Fruit fly (Drosophila melanogaster) whole organism, embryonic: Measurements from ENCODE around the gene tmod.

Experiments used
- Abd-B ChIP-seq: fragments of 200-800 bp; sonication (Bioruptor generic); optimal IDR thresholded peaks from 2 replicates; lab custom pipeline; 2018; ENCODE audit warnings: missing biosample characterization, mild to moderate bottlenecking, missing genetic modification characterization, moderate library complexity
- Adf1 ChIP-seq: fragments of 200-800 bp; sonication (Bioruptor generic); IDR thresholded peaks from 2 replicates; pipeline ENCODE4 v1.3.6; 2022; ENCODE audit warnings: missing biosample characterization, missing genetic modification characterization
- Awh ChIP-seq: fragments of 200-800 bp; sonication (Bioruptor generic); IDR thresholded peaks from 2 replicates; pipeline ENCODE4, ENCODE4 v1.3.6; 2022; ENCODE audit warnings: missing biosample characterization, missing genetic modification characterization
- B-H2 ChIP-seq: fragments of 200-800 bp; sonication (Bioruptor generic); optimal IDR thresholded peaks from 2 replicates; lab custom pipeline; 2018; ENCODE audit warnings: missing biosample characterization, mild to moderate bottlenecking, missing genetic modification characterization
- CG1024 ChIP-seq: fragments of 200-800 bp; sonication (Bioruptor generic); IDR thresholded peaks from 2 replicates; pipeline ENCODE4 v1.3.6; 2022; ENCODE audit warnings: missing biosample characterization, missing genetic modification characterization
- CG10979 ChIP-seq: fragments of 200-800 bp; sonication (Bioruptor generic); optimal IDR thresholded peaks from 2 replicates; lab custom pipeline; 2018; ENCODE audit warnings: missing biosample characterization, mild to moderate bottlenecking, missing genetic modification characterization, moderate library complexity
- CG11247 ChIP-seq: fragments of 200-800 bp; sonication (Bioruptor generic); IDR thresholded peaks from 2 replicates; pipeline ENCODE4 v1.3.6; 2022; ENCODE audit warnings: missing biosample characterization, missing genetic modification characterization
- CG11695 ChIP-seq: fragments of 200-800 bp; sonication (Bioruptor generic); IDR thresholded peaks from 3 replicates; pipeline ENCODE4 v1.3.6; 2022; ENCODE audit warnings: missing biosample characterization, missing genetic modification characterization
- CG12155 ChIP-seq: fragments of 200-800 bp; sonication (Bioruptor generic); optimal IDR thresholded peaks from 3 replicates; lab custom pipeline; 2016; ENCODE audit warnings: missing biosample characterization, missing genetic modification characterization
- CG13123 ChIP-seq: fragments of 200-800 bp; sonication (Bioruptor generic); optimal IDR thresholded peaks from 2 replicates; lab custom pipeline; 2016; ENCODE audit warnings: missing biosample characterization, missing genetic modification characterization
- CG14050 ChIP-seq: fragments of 200-800 bp; sonication (Bioruptor generic); IDR thresholded peaks from 3 replicates; pipeline ENCODE4 v1.3.6; 2022; ENCODE audit warnings: missing biosample characterization, missing genetic modification characterization
- CG15011 ChIP-seq: fragments of 200-800 bp; sonication (Bioruptor generic); optimal IDR thresholded peaks from 3 replicates; lab custom pipeline; 2018; ENCODE audit warnings: missing biosample characterization, mild to moderate bottlenecking, missing genetic modification characterization
- CG2116 ChIP-seq: fragments of 200-800 bp; sonication (Bioruptor generic); optimal IDR thresholded peaks from 3 replicates; lab custom pipeline; 2018; ENCODE audit warnings: missing biosample characterization, mild to moderate bottlenecking, missing genetic modification characterization
- CG2199 ChIP-seq: fragments of 200-800 bp; sonication (Bioruptor generic); IDR thresholded peaks from 3 replicates; pipeline ENCODE4 v1.3.6; 2022; ENCODE audit warnings: missing biosample characterization, missing genetic modification characterization
- CG31388 ChIP-seq: fragments of 200-800 bp; sonication (Bioruptor generic); optimal IDR thresholded peaks from 2 replicates; lab custom pipeline; 2016; ENCODE audit warnings: missing biosample characterization, missing genetic modification characterization
- CG3407 ChIP-seq: fragments of 200-800 bp; sonication (Bioruptor generic); optimal IDR thresholded peaks from 2 replicates; lab custom pipeline; 2018; ENCODE audit warnings: missing biosample characterization, mild to moderate bottlenecking, missing genetic modification characterization
- CG4328 ChIP-seq: fragments of 200-800 bp; sonication (Bioruptor generic); optimal IDR thresholded peaks from 3 replicates; lab custom pipeline; 2017; ENCODE audit warnings: missing biosample characterization, missing genetic modification reagents, missing genetic modification characterization
- CG6683 ChIP-seq: fragments of 200-800 bp; sonication (Bioruptor generic); optimal IDR thresholded peaks from 2 replicates; lab custom pipeline; 2017; ENCODE audit warnings: missing biosample characterization, mild to moderate bottlenecking, missing genetic modification characterization, missing genetic modification reagents
- CG6854 ChIP-seq: fragments of 200-800 bp; sonication (Bioruptor generic); optimal IDR thresholded peaks from 3 replicates; lab custom pipeline; 2017; ENCODE audit warnings: missing biosample characterization, mild to moderate bottlenecking, missing genetic modification characterization
- CG7745 ChIP-seq: fragments of 200-800 bp; sonication (Bioruptor generic); optimal IDR thresholded peaks from 2 replicates; lab custom pipeline; 2018; ENCODE audit warnings: missing biosample characterization, mild to moderate bottlenecking, missing genetic modification characterization, moderate library complexity
- CG8359 ChIP-seq: fragments of 200-800 bp; sonication (Bioruptor generic); optimal IDR thresholded peaks from 2 replicates; lab custom pipeline; 2017; ENCODE audit warnings: missing biosample characterization, mild to moderate bottlenecking, missing genetic modification characterization, borderline replicate concordance
- Dfd ChIP-seq, 2 experiments: fragments of >200 bp; optimal IDR thresholded peaks; 2 replicates each; lab custom pipeline; 2017; ENCODE audit warnings: missing biosample characterization in 2 of 2, missing genetic modification characterization in 2 of 2
- Eip74EF ChIP-seq, 2 experiments: fragments of 200-800 bp in 1 of 2; fragments of >200 bp in 1 of 2; sonication (Bioruptor generic) in 1 of 2; optimal IDR thresholded peaks; 2 replicates each; lab custom pipeline; 2017 to 2019; ENCODE audit warnings: missing biosample characterization in 2 of 2, missing genetic modification characterization in 2 of 2, mild to moderate bottlenecking in 1 of 2, moderate library complexity in 1 of 2
- Elba2 ChIP-seq: fragments of 200-800 bp; sonication (Bioruptor generic); optimal IDR thresholded peaks from 3 replicates; lab custom pipeline; 2016; ENCODE audit warnings: missing biosample characterization, missing genetic modification characterization
- HHEX ChIP-seq: fragments of 200-800 bp; sonication (Bioruptor generic); optimal IDR thresholded peaks from 3 replicates; lab custom pipeline; 2017; ENCODE audit warnings: missing biosample characterization, mild to moderate bottlenecking, missing genetic modification characterization, missing genetic modification reagents
- HLH4C ChIP-seq: fragments of 200-800 bp; sonication (Bioruptor generic); IDR thresholded peaks from 3 replicates; pipeline ENCODE4 v1.3.6; 2022; ENCODE audit warnings: missing biosample characterization, missing genetic modification characterization; ENCODE audit not compliant: partially characterized antibody
- Hr3 ChIP-seq: fragments of 200-800 bp; sonication (Bioruptor generic); optimal IDR thresholded peaks from 3 replicates; lab custom pipeline; 2016; ENCODE audit warnings: missing biosample characterization, missing genetic modification characterization
- Hr78 ChIP-seq, 2 experiments: fragments of 200-800 bp in 1 of 2; fragments of >200 bp in 1 of 2; sonication (Bioruptor generic) in 1 of 2; optimal IDR thresholded peaks; 2 replicates each; lab custom pipeline; 2017 to 2019; ENCODE audit warnings: missing biosample characterization in 2 of 2, missing genetic modification characterization in 2 of 2, mild to moderate bottlenecking in 1 of 2, moderate library complexity in 1 of 2
- MBD-R2 ChIP-seq: fragments of 200-800 bp; sonication (Bioruptor generic); IDR thresholded peaks from 2 replicates; pipeline ENCODE4 v1.3.6; 2022; ENCODE audit warnings: missing biosample characterization, missing genetic modification characterization
- Max ChIP-seq: fragments of 200-800 bp; sonication (Bioruptor generic); optimal IDR thresholded peaks from 2 replicates; lab custom pipeline; 2016; ENCODE audit warnings: missing biosample characterization, mild to moderate bottlenecking, missing genetic modification characterization
- Sox102F ChIP-seq: fragments of 200-800 bp; sonication (Bioruptor generic); optimal IDR thresholded peaks from 2 replicates; lab custom pipeline; 2018; ENCODE audit warnings: missing biosample characterization, mild to moderate bottlenecking, missing genetic modification characterization, moderate library complexity
- Xrp1 ChIP-seq: fragments of 200-800 bp; sonication (Bioruptor generic); IDR thresholded peaks from 2 replicates; pipeline ENCODE4 v1.3.6; 2022; ENCODE audit warnings: missing biosample characterization, missing genetic modification characterization
- chn ChIP-seq: fragments of 200-800 bp; sonication (Bioruptor generic); optimal IDR thresholded peaks from 2 replicates; lab custom pipeline; 2016; ENCODE audit warnings: missing biosample characterization, missing genetic modification characterization
- dmrt11E ChIP-seq: fragments of 200-800 bp; sonication (Bioruptor generic); optimal IDR thresholded peaks from 3 replicates; lab custom pipeline; 2018; ENCODE audit warnings: missing biosample characterization, mild to moderate bottlenecking, missing genetic modification characterization, moderate library complexity
- en ChIP-seq: fragments of 200-800 bp; sonication (Bioruptor generic); optimal IDR thresholded peaks from 2 replicates; lab custom pipeline; 2016; ENCODE audit warnings: missing biosample characterization, missing genetic modification characterization
- ewg ChIP-seq: fragments of 200-800 bp; sonication (Bioruptor generic); optimal IDR thresholded peaks from 3 replicates; lab custom pipeline; 2017; ENCODE audit warnings: mild to moderate bottlenecking, missing biosample characterization, missing genetic modification reagents, missing genetic modification characterization
- fu2 ChIP-seq: fragments of 200-800 bp; sonication (Bioruptor generic); optimal IDR thresholded peaks from 2 replicates; lab custom pipeline; 2016; ENCODE audit warnings: missing biosample characterization, missing genetic modification characterization
- gt ChIP-seq: fragments of 200-800 bp; sonication (Bioruptor generic); IDR thresholded peaks from 2 replicates; pipeline ENCODE4 v1.3.6; 2022; ENCODE audit warnings: missing biosample characterization, missing genetic modification characterization
- h ChIP-seq: fragments of >200 bp; optimal IDR thresholded peaks from 2 replicates; lab custom pipeline; 2017
- hbn ChIP-seq: fragments of 200-800 bp; sonication (Bioruptor generic); IDR thresholded peaks from 2 replicates; pipeline ENCODE4 v1.3.6; 2022; ENCODE audit warnings: missing biosample characterization, missing genetic modification characterization; ENCODE audit not compliant: partially characterized antibody
- pita ChIP-seq: fragments of 200-800 bp; sonication (Bioruptor generic); optimal IDR thresholded peaks from 2 replicates; lab custom pipeline; 2017; ENCODE audit warnings: missing biosample characterization, mild to moderate bottlenecking, missing genetic modification characterization
- pnt ChIP-seq: fragments of 200-800 bp; sonication (Bioruptor generic); optimal IDR thresholded peaks from 3 replicates; lab custom pipeline; 2016; ENCODE audit warnings: missing biosample characterization, missing genetic modification characterization
- rib ChIP-seq: fragments of 200-800 bp; sonication (Bioruptor generic); IDR thresholded peaks from 2 replicates; pipeline ENCODE4 v1.3.6; 2022; ENCODE audit warnings: missing biosample characterization, missing genetic modification characterization
- salm ChIP-seq: fragments of 200-800 bp; sonication (Bioruptor generic); optimal IDR thresholded peaks from 2 replicates; lab custom pipeline; 2018; ENCODE audit warnings: missing biosample characterization, mild to moderate bottlenecking, missing genetic modification characterization
- sim ChIP-seq: fragments of 200-800 bp; sonication (Bioruptor generic); IDR thresholded peaks from 2 replicates; pipeline ENCODE4 v1.3.6; 2022; ENCODE audit warnings: missing biosample characterization, missing genetic modification characterization
- slbo ChIP-seq: fragments of 200-800 bp; sonication (Bioruptor generic); IDR thresholded peaks from 2 replicates; pipeline ENCODE4 v1.3.6; 2022; ENCODE audit warnings: missing biosample characterization, missing genetic modification characterization
- sob ChIP-seq: fragments of 200-800 bp; sonication (Bioruptor generic); IDR thresholded peaks from 2 replicates; pipeline ENCODE4 v1.3.6; 2022; ENCODE audit warnings: missing biosample characterization, missing genetic modification characterization
- tup ChIP-seq: fragments of 200-800 bp; sonication (Bioruptor generic); optimal IDR thresholded peaks from 2 replicates; lab custom pipeline; 2016; ENCODE audit warnings: missing biosample characterization, mild to moderate bottlenecking, missing genetic modification characterization, moderate library complexity
- wor ChIP-seq: fragments of 200-800 bp; sonication (Bioruptor generic); IDR thresholded peaks from 2 replicates; pipeline ENCODE4 v1.3.6; 2022; ENCODE audit warnings: missing biosample characterization, missing genetic modification characterization

Gene tmod

dm6 chr3R:30601440-30602256 is 69.2 kb downstream of the tmod start, which contains the start of the genes CG2246 and CG31021 (continued):
- no peak for TF ChIP-seq CG14050 (GFP tag; lab: Robert Waterston, UW)
- no peak for TF ChIP-seq CG7745 (tag; lab: Kevin White, UChicago)
- TF ChIP-seq Elba2: no peak
- no peak for TF ChIP-seq Xrp1 (GFP tag; lab: Robert Waterston, UW)
- TF ChIP-seq Abd-B (GFP tag; lab: Kevin White, UChicago): peak; percentile 48
- peak; percentile 54; the same call in 1 of the 2 replicates for TF ChIP-seq CG11247 (GFP tag; lab: Robert Waterston, UW)
- no peak for TF ChIP-seq Hr78 (GFP tag; optimal IDR thresholded peaks at IDR 0.05; lab: Kevin White, UChicago)
- peak; percentile 49 for TF ChIP-seq chn (GFP tag; lab: Kevin White, UChicago)
- TF ChIP-seq CG1024 (GFP tag; lab: Robert Waterston, UW): no peak
- no peak for TF ChIP-seq tup (GFP tag; lab: Kevin White, UChicago)
- peak; percentile 43 for TF ChIP-seq CG13123 (GFP tag; lab: Kevin White, UChicago)
- TF ChIP-seq wor (GFP tag; lab: Robert Waterston, UW): peak; percentile 25; the same call in 1 of the 2 replicates
- TF ChIP-seq slbo: peak; percentile 87
- peak; percentile 39 for TF ChIP-seq Sox102F (GFP tag; lab: Kevin White, UChicago)
- TF ChIP-seq Hr3 (GFP tag; lab: Kevin White, UChicago): peak; percentile 49
- peak; percentile 62 for TF ChIP-seq fu2
- peak; percentile 66 for TF ChIP-seq pnt (GFP tag; lab: Kevin White, UChicago)
- peak; percentile 72 for TF ChIP-seq sob
- no peak for TF ChIP-seq salm (tag; lab: Kevin White, UChicago)
- no peak for TF ChIP-seq CG4328
- TF ChIP-seq CG8359 (GFP tag; lab: Kevin White, UChicago): no peak
- TF ChIP-seq h: no peak
- TF ChIP-seq CG2116 (GFP tag; lab: Kevin White, UChicago): peak; percentile 64
- TF ChIP-seq CG10979: peak; percentile 25
- TF ChIP-seq CG12155 (GFP tag; lab: Kevin White, UChicago): peak; percentile 22
- TF ChIP-seq dmrt11E: peak; percentile 44
- TF ChIP-seq CG6683: no peak
- TF ChIP-seq CG6854: no peak
- TF ChIP-seq HLH4C (GFP tag; lab: Robert Waterston, UW): peak; percentile 71
- TF ChIP-seq HHEX (GFP tag; lab: Kevin White, UChicago): no peak
- TF ChIP-seq en: no peak
- no peak for TF ChIP-seq CG31388 (GFP tag; lab: Kevin White, UChicago)
- no peak for TF ChIP-seq rib
- TF ChIP-seq Awh (GFP tag; lab: Robert Waterston, UW): 0 out of 2 replicates have a peak, but pooled peaks have one; percentile 28
- TF ChIP-seq CG2199: peak; percentile 55; the same call in 1 of the 3 replicates
- peak; percentile 59 for TF ChIP-seq hbn (GFP tag; lab: Robert Waterston, UW)
- no peak for TF ChIP-seq sim (GFP tag; lab: Robert Waterston, UW)
- peak; percentile 49 for TF ChIP-seq Max (GFP tag; lab: Kevin White, UChicago)
- peak; percentile 5 for TF ChIP-seq ewg (GFP tag; lab: Kevin White, UChicago)
- TF ChIP-seq B-H2 (GFP tag; lab: Kevin White, UChicago): peak; percentile 50
- peak; percentile 73; the same call in 1 of the 2 replicates for TF ChIP-seq MBD-R2 (GFP tag; lab: Robert Waterston, UW)
- no peak for TF ChIP-seq Adf1 (GFP tag; lab: Robert Waterston, UW)
- no peak for TF ChIP-seq CG3407 (GFP tag; lab: Kevin White, UChicago)
- no peak for TF ChIP-seq CG15011 (GFP tag; lab: Kevin White, UChicago)
- TF ChIP-seq pita (GFP tag; lab: Kevin White, UChicago): peak; percentile 82
- TF ChIP-seq CG11695 (GFP tag; lab: Robert Waterston, UW): no peak
- no peak for TF ChIP-seq gt (GFP tag; lab: Robert Waterston, UW)
- no peak for TF ChIP-seq Dfd (GFP tag; optimal IDR thresholded peaks at IDR 0.05; lab: Kevin White, UChicago)
- TF ChIP-seq Eip74EF (GFP tag; optimal IDR thresholded peaks at IDR 0.05; lab: Kevin White, UChicago): no peak
